Fruit fly (Drosophila melanogaster) whole organism, adult: ENCODE measurements around the gene Ir7a.

Experiments used
- CG11617 ChIP-seq: fragments of 200-800 bp; sonication (Bioruptor generic); optimal IDR thresholded peaks from 2 replicates; lab custom pipeline; 2017; ENCODE audit warnings: mild to moderate bottlenecking, missing biosample characterization, missing genetic modification reagents, missing genetic modification characterization
- CG12768 ChIP-seq: fragments of 200-800 bp; sonication (Bioruptor generic); optimal IDR thresholded peaks from 2 replicates; lab custom pipeline; 2017; ENCODE audit warnings: missing biosample characterization, missing genetic modification characterization, mild to moderate bottlenecking, moderate library complexity, missing genetic modification reagents
- CG14711 ChIP-seq: fragments of 200-800 bp; sonication (Bioruptor generic); optimal IDR thresholded peaks from 2 replicates; lab custom pipeline; 2018; ENCODE audit warnings: missing biosample characterization, mild to moderate bottlenecking, missing genetic modification characterization, moderate library complexity
- CG1620 ChIP-seq: fragments of 200-800 bp; sonication (Bioruptor generic); optimal IDR thresholded peaks from 2 replicates; lab custom pipeline; 2016; ENCODE audit warnings: missing biosample characterization, missing genetic modification characterization
- CG33017 ChIP-seq: fragments of 200-800 bp; sonication (Bioruptor generic); optimal IDR thresholded peaks from 2 replicates; lab custom pipeline; 2018; ENCODE audit warnings: missing biosample characterization, mild to moderate bottlenecking, missing genetic modification characterization, moderate library complexity
- CG5204 ChIP-seq: fragments of 200-800 bp; sonication (Bioruptor generic); optimal IDR thresholded peaks from 2 replicates; lab custom pipeline; 2016; ENCODE audit warnings: missing biosample characterization, missing genetic modification characterization
- CG7045 ChIP-seq: fragments of 200-800 bp; sonication (Bioruptor generic); optimal IDR thresholded peaks from 2 replicates; lab custom pipeline; 2017; ENCODE audit warnings: missing biosample characterization, mild to moderate bottlenecking, missing genetic modification characterization
- CG7101 ChIP-seq: fragments of 200-800 bp; sonication (Bioruptor generic); optimal IDR thresholded peaks from 2 replicates; lab custom pipeline; 2018; ENCODE audit warnings: missing biosample characterization, mild to moderate bottlenecking, missing genetic modification characterization, moderate library complexity
- Clk ChIP-seq: fragments of 200-800 bp; sonication (Bioruptor generic); optimal IDR thresholded peaks from 2 replicates; lab custom pipeline; 2017; ENCODE audit warnings: missing biosample characterization, missing genetic modification characterization
- Crg-1 ChIP-seq: fragments of 200-800 bp; sonication (Bioruptor generic); optimal IDR thresholded peaks from 2 replicates; lab custom pipeline; 2016; ENCODE audit warnings: missing biosample characterization, missing genetic modification characterization
- Hr96 ChIP-seq: fragments of 200-800 bp; sonication (Bioruptor generic); optimal IDR thresholded peaks from 2 replicates; lab custom pipeline; 2016; ENCODE audit warnings: missing biosample characterization, missing genetic modification characterization
- Mnt ChIP-seq: fragments of 200-800 bp; sonication (Bioruptor generic); optimal IDR thresholded peaks from 2 replicates; lab custom pipeline; 2016; ENCODE audit warnings: missing biosample characterization, mild to moderate bottlenecking, missing genetic modification characterization
- bab1 ChIP-seq: fragments of 200-800 bp; sonication (Bioruptor generic); optimal IDR thresholded peaks from 3 replicates; lab custom pipeline; 2019; ENCODE audit warnings: missing biosample characterization, mild to moderate bottlenecking, missing genetic modification characterization, moderate library complexity
- cic ChIP-seq: fragments of 200-800 bp; sonication (Bioruptor generic); optimal IDR thresholded peaks from 2 replicates; lab custom pipeline; 2017; ENCODE audit warnings: missing biosample characterization, mild to moderate bottlenecking, missing genetic modification characterization, moderate library complexity
- cnc ChIP-seq, 2 experiments: fragments of >200 bp; optimal IDR thresholded peaks; 2 replicates each; lab custom pipeline; 2017
- kay ChIP-seq: fragments of 200-800 bp; sonication (Bioruptor generic); peaks from one replicate; lab custom pipeline; 2016; ENCODE audit warnings: missing biosample characterization, missing genetic modification characterization, borderline replicate concordance
- ovo ChIP-seq: fragments of 200-800 bp; sonication (Bioruptor generic); optimal IDR thresholded peaks from 2 replicates; lab custom pipeline; 2016; ENCODE audit warnings: missing biosample characterization, missing genetic modification characterization
- pad ChIP-seq: fragments of 200-800 bp; sonication (Bioruptor generic); optimal IDR thresholded peaks from 3 replicates; lab custom pipeline; 2017; ENCODE audit warnings: missing biosample characterization, missing genetic modification characterization, mild to moderate bottlenecking, moderate library complexity, missing genetic modification reagents
- tj ChIP-seq: fragments of 200-800 bp; sonication (Bioruptor generic); optimal IDR thresholded peaks from 3 replicates; lab custom pipeline; 2017; ENCODE audit warnings: missing biosample characterization, mild to moderate bottlenecking, missing genetic modification characterization, moderate library complexity
- toe ChIP-seq: fragments of 200-800 bp; sonication (Bioruptor generic); optimal IDR thresholded peaks from 2 replicates; lab custom pipeline; 2016; ENCODE audit warnings: missing biosample characterization, missing genetic modification characterization

The Ir7a gene

dm6 chrX:7735262-7735661, 29.5 kb upstream of the Ir7a start:
- no peak for TF ChIP-seq CG5204
- TF ChIP-seq CG14711 (tag; lab: Kevin White, UChicago) = no peak
- TF ChIP-seq CG11617 = no peak
- TF ChIP-seq pad = no peak
- no peak for TF ChIP-seq Clk (GFP tag; lab: Kevin White, UChicago)
- TF ChIP-seq Hr96 (GFP tag; lab: Kevin White, UChicago) = no peak
- TF ChIP-seq CG12768 (GFP tag; lab: Kevin White, UChicago) = no peak
- no peak for TF ChIP-seq CG1620
- no peak for TF ChIP-seq kay (GFP tag; lab: Kevin White, UChicago)
- TF ChIP-seq cic (GFP tag; lab: Kevin White, UChicago) = no peak
- no peak for TF ChIP-seq CG7101 (tag; lab: Kevin White, UChicago)
- no peak for TF ChIP-seq Crg-1 (GFP tag; lab: Kevin White, UChicago)

- TF ChIP-seq Clk (GFP tag; lab: Kevin White, UChicago) = no peak
- TF ChIP-seq ovo (GFP tag; lab: Kevin White, UChicago) = no peak
- TF ChIP-seq tj (GFP tag; lab: Kevin White, UChicago) = no peak
- TF ChIP-seq CG12768 (GFP tag; lab: Kevin White, UChicago) = no peak
- no peak for TF ChIP-seq bab1 (GFP tag; lab: Kevin White, UChicago)
- TF ChIP-seq CG33017 (tag; lab: Kevin White, UChicago) = no peak
- TF ChIP-seq CG5204 = no peak
- TF ChIP-seq toe (GFP tag; lab: Kevin White, UChicago) = no peak
- no peak for TF ChIP-seq Crg-1 (GFP tag; lab: Kevin White, UChicago)
- no peak for TF ChIP-seq CG7045 (GFP tag; lab: Kevin White, UChicago)
- TF ChIP-seq CG7101 (tag; lab: Kevin White, UChicago) = no peak
- TF ChIP-seq CG14711 (tag; lab: Kevin White, UChicago) = no peak
- no peak for TF ChIP-seq CG11617
- no peak for TF ChIP-seq cnc (optimal IDR thresholded peaks at IDR 0.05; lab: Kevin White, UChicago)
- TF ChIP-seq Hr96 (GFP tag; lab: Kevin White, UChicago) = no peak
- no peak for TF ChIP-seq CG1620
- no peak for TF ChIP-seq Mnt (GFP tag; lab: Kevin White, UChicago)
- TF ChIP-seq pad = no peak
- TF ChIP-seq cic (GFP tag; lab: Kevin White, UChicago) = no peak
- TF ChIP-seq kay (GFP tag; lab: Kevin White, UChicago) = no peak
Measured at dm6 chrX:7736593-7736992, 28.2 kb upstream of the Ir7a start, which contains the start of gene Tom40. Gene Tom40 (plus strand): TSS chrX:7736893.

dm6 chrX:7737156-7737771, 27.5 kb upstream of the Ir7a start:
- no peak for TF ChIP-seq Hr96 (GFP tag; lab: Kevin White, UChicago)
- TF ChIP-seq CG14711 (tag; lab: Kevin White, UChicago) = peak; percentile 17
- TF ChIP-seq CG7045 (GFP tag; lab: Kevin White, UChicago) = no peak
- TF ChIP-seq CG7101 (tag; lab: Kevin White, UChicago) = peak; percentile 20
- peak; percentile 29 for TF ChIP-seq bab1 (GFP tag; lab: Kevin White, UChicago)
- TF ChIP-seq Mnt (GFP tag; lab: Kevin White, UChicago) = peak; percentile 54
- no peak for TF ChIP-seq CG12768 (GFP tag; lab: Kevin White, UChicago)

dm6 chrX:7744036-7744435, 20.7 kb upstream of the Ir7a start:
- TF ChIP-seq toe (GFP tag; lab: Kevin White, UChicago) (no peak), CG14711 (tag; lab: Kevin White, UChicago) (no peak), CG7101 (tag; lab: Kevin White, UChicago) (no peak), pad (no peak), CG5204 (no peak), Hr96 (GFP tag; lab: Kevin White, UChicago) (no peak), cic (GFP tag; lab: Kevin White, UChicago) (no peak), bab1 (GFP tag; lab: Kevin White, UChicago) (no peak), kay (GFP tag; lab: Kevin White, UChicago) (no peak), ovo (GFP tag; lab: Kevin White, UChicago) (no peak), tj (GFP tag; lab: Kevin White, UChicago) (no peak), Mnt (GFP tag; lab: Kevin White, UChicago) (no peak), Crg-1 (GFP tag; lab: Kevin White, UChicago) (no peak)

dm6 chrX:7746342-7746741, 18.4 kb upstream of the Ir7a start:
- TF ChIP-seq Crg-1 (GFP tag; lab: Kevin White, UChicago) = no peak
- TF ChIP-seq CG33017 (tag; lab: Kevin White, UChicago) = no peak
- no peak for TF ChIP-seq CG5204
- no peak for TF ChIP-seq toe (GFP tag; lab: Kevin White, UChicago)
- TF ChIP-seq tj (GFP tag; lab: Kevin White, UChicago) = no peak
- no peak for TF ChIP-seq CG14711 (tag; lab: Kevin White, UChicago)
- TF ChIP-seq CG12768 (GFP tag; lab: Kevin White, UChicago) = no peak
- TF ChIP-seq bab1 (GFP tag; lab: Kevin White, UChicago) = no peak
- no peak for TF ChIP-seq CG7045 (GFP tag; lab: Kevin White, UChicago)
- no peak for TF ChIP-seq kay (GFP tag; lab: Kevin White, UChicago)
- no peak for TF ChIP-seq cnc (optimal IDR thresholded peaks at IDR 0.05; lab: Kevin White, UChicago)
- TF ChIP-seq pad = no peak
- no peak for TF ChIP-seq CG7101 (tag; lab: Kevin White, UChicago)
- no peak for TF ChIP-seq Mnt (GFP tag; lab: Kevin White, UChicago)
- no peak for TF ChIP-seq CG11617
- no peak for TF ChIP-seq CG1620
